Fruit fly (Drosophila melanogaster): ENCODE measurements around the gene CG5783.

DNA sequence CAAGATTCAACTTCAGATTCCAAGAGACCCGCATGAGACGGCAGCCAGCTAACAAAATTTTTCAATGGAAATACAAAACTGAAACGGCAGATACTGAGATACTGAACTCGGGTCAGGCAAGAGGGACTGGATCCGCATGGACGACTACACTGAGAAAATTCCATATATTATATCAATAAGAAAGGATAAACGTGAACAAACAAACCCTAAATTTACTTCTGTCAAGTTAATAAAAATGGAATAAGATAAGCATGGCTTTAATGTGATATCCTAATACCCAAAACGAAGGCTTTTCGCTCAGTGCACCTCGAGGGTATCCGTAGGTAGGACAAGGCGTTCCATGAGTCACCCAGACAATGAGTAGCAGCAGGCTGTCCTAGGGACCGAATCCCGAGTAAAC lies 10.6 kb upstream of the CG5783 start:
- TF ChIP-seq EcR (GFP tag; optimal IDR thresholded peaks at IDR 0.05): peak; percentile 66
- TF ChIP-seq CG12605 (GFP tag; IDR thresholded peaks at IDR 0.05): peak; percentile 87
- peak; percentile 90 for TF ChIP-seq fd96Ca (GFP tag; IDR thresholded peaks at IDR 0.05)
- peak; percentile 93 for TF ChIP-seq Pif1A (GFP tag; optimal IDR thresholded peaks at IDR 0.05)
- peak; percentile 74 for TF ChIP-seq gl (tag; optimal IDR thresholded peaks at IDR 0.05)
- peak; percentile 88 for TF ChIP-seq CG17806 (tag; optimal IDR thresholded peaks at IDR 0.05)
- peak; percentile 88 for TF ChIP-seq CG34367 (tag; optimal IDR thresholded peaks at IDR 0.05)
- peak; percentile 62 for TF ChIP-seq D1 (tag; optimal IDR thresholded peaks at IDR 0.05)
- peak; percentile 93 for TF ChIP-seq Snoo (tag; optimal IDR thresholded peaks at IDR 0.05)
- peak; percentile 90 for TF ChIP-seq Pif1B (GFP tag; optimal IDR thresholded peaks at IDR 0.05)
- TF ChIP-seq CG32121 (GFP tag; IDR thresholded peaks at IDR 0.05): peak; percentile 78
- peak; percentile 79 for TF ChIP-seq CG13204 (GFP tag; optimal IDR thresholded peaks at IDR 0.05)
- TF ChIP-seq CG8301 (tag; optimal IDR thresholded peaks at IDR 0.05): peak; percentile 70
